Worm (Caenorhabditis elegans): ENCODE measurements around the gene F45E6.1.

DNA sequence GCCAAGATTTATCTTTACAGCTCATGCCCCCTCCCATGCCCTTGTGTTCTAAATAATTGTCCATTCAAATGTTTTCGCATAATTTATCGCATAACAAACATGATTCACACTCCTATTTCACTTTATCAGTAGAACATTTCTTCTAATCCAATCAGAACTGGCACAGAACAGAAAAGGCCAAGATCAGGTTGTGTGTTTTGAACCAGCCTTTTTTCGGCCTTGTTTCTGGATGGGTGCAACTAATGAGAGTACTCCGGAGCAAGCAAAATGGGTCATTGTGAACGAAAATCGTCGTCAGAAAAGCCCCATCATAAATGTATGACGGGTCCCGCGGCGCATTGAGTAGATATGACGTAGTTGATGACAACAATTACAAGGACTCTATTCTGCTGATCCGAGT, 13.9 kb upstream of the F45E6.1 start:
- TF ChIP-seq ceh-82 (tag; optimal IDR thresholded peaks at IDR 0.05) (no peak), lsy-2 (tag; optimal IDR thresholded peaks at IDR 0.05) (no peak), nhr-25 (tag; optimal IDR thresholded peaks at IDR 0.05) (no peak), ztf-11 (tag; optimal IDR thresholded peaks at IDR 0.05) (no peak), nhr-11 (tag; optimal IDR thresholded peaks at IDR 0.05) (no peak), fos-1 (tag; optimal IDR thresholded peaks at IDR 0.05) (no peak), unc-39 (tag; optimal IDR thresholded peaks at IDR 0.05) (no peak)

Measured in whole organism, L2 larva.